Worm (Caenorhabditis elegans): ENCODE data around the gene mcm-3AP.
A peak's percentile ranks its signal among the peaks of the same experiment; 100 is the strongest.

mcm-3AP gene

ce11 chrIV:7948290-7948689, at the start of gene mcm-3AP:
TSS of gene mcm-3AP (plus strand) at chrIV:7948672.
- TF ChIP-seq isw-1 (GFP tag; IDR thresholded peaks at IDR 0.05): peak; percentile 72
- TF ChIP-seq F16B12.6 (tag; optimal IDR thresholded peaks at IDR 0.05): peak; percentile 36
- peak in 1 of 2 experiments; percentile 37 for TF ChIP-seq lin-35 (GFP tag; optimal IDR thresholded peaks at IDR 0.05)
- TF ChIP-seq nhr-71 (tag; optimal IDR thresholded peaks at IDR 0.05): peak; percentile 50
- peak; percentile 0 for TF ChIP-seq dsc-1 (tag; optimal IDR thresholded peaks at IDR 0.05)
- peak; percentile 28 to 35 for TF ChIP-seq efl-1 (optimal IDR thresholded peaks at IDR 0.05)
- TF ChIP-seq efl-1 (GFP tag; optimal IDR thresholded peaks at IDR 0.05 in 1 of 2): peak; percentile 16 to 88
- peak; percentile 44 for TF ChIP-seq nhr-85 (tag)
- TF ChIP-seq ceh-88 (GFP tag; IDR thresholded peaks at IDR 0.05): peak; percentile 41; the same call in 1 of the 2 replicates
- TF ChIP-seq lsy-2 (tag; optimal IDR thresholded peaks at IDR 0.05): peak; percentile 31 to 83
- TF ChIP-seq nhr-47 (tag; optimal IDR thresholded peaks at IDR 0.05): peak; percentile 45
- TF ChIP-seq rnt-1 (tag; optimal IDR thresholded peaks at IDR 0.05): peak; percentile 35
- peak in 1 of 3 experiments; percentile 30 for TF ChIP-seq dpl-1 (GFP tag; optimal IDR thresholded peaks at IDR 0.05)
- TF ChIP-seq nhr-19 (GFP tag; conservative IDR thresholded peaks at IDR 0.05): peak; percentile 72

ce11 chrIV:7902221-7902904, 46.1 kb upstream of the mcm-3AP start, which contains the start of gene arp-11:
TSS of gene arp-11 (minus strand) at chrIV:7902271.
- no peak for TF ChIP-seq egl-27 (tag; optimal IDR thresholded peaks at IDR 0.05)
- TF ChIP-seq fkh-8 (tag; optimal IDR thresholded peaks at IDR 0.05): peak; percentile 74
- TF ChIP-seq hpl-2 (GFP tag; optimal IDR thresholded peaks at IDR 0.05): no peak
- no peak for TF ChIP-seq C04F5.9 (tag; optimal IDR thresholded peaks at IDR 0.05)
- TF ChIP-seq nhr-85 (tag): peak; percentile 22
- TF ChIP-seq snpc-4 (tag; optimal IDR thresholded peaks at IDR 0.05): peak; percentile 47
- peak; percentile 94 for TF ChIP-seq elt-2 (tag; optimal IDR thresholded peaks at IDR 0.05)
- no peak for TF ChIP-seq sup-37 (GFP tag; optimal IDR thresholded peaks at IDR 0.05)
- TF ChIP-seq efl-3 (GFP tag; optimal IDR thresholded peaks at IDR 0.05): no peak
- no peak for TF ChIP-seq hlh-4 (tag; optimal IDR thresholded peaks at IDR 0.05)
- peak in 2 of 6 experiments; percentile 59 to 66 for TF ChIP-seq elt-3 (tag; optimal IDR thresholded peaks at IDR 0.05)
- TF ChIP-seq efl-1 (optimal IDR thresholded peaks at IDR 0.05): peak; percentile 66 to 77
- peak; percentile 74 to 95 for TF ChIP-seq efl-1 (GFP tag; optimal IDR thresholded peaks at IDR 0.05 in 1 of 2)
- peak; percentile 79 for TF ChIP-seq nhr-20 (tag; optimal IDR thresholded peaks at IDR 0.05)
- TF ChIP-seq blmp-1 (tag; optimal IDR thresholded peaks at IDR 0.05): peak; percentile 67
- peak; percentile 87 for TF ChIP-seq nhr-71 (tag; optimal IDR thresholded peaks at IDR 0.05)
- peak; percentile 87 for TF ChIP-seq snu-23 (GFP tag; optimal IDR thresholded peaks at IDR 0.05)
- peak; percentile 63 for TF ChIP-seq dsc-1 (tag; optimal IDR thresholded peaks at IDR 0.05)
- TF ChIP-seq unc-98 (GFP tag; IDR thresholded peaks at IDR 0.05): no peak
- TF ChIP-seq ceh-82 (tag; optimal IDR thresholded peaks at IDR 0.05): peak; percentile 4 to 68 (median 17)
- no peak for TF ChIP-seq C34B4.2 (tag; optimal IDR thresholded peaks at IDR 0.05)
- peak; percentile 55 for TF ChIP-seq rnt-1 (tag; optimal IDR thresholded peaks at IDR 0.05)
- peak; percentile 44 for TF ChIP-seq jun-1 (tag; optimal IDR thresholded peaks at IDR 0.05)
- no peak for TF ChIP-seq nhr-28 (tag; optimal IDR thresholded peaks at IDR 0.05)
- TF ChIP-seq dpl-1 (GFP tag; optimal IDR thresholded peaks at IDR 0.05): peak; percentile 72 to 78 (median 76)
- peak; percentile 18 for TF ChIP-seq ama-1 (optimal IDR thresholded peaks at IDR 0.05)
- TF ChIP-seq lin-15B (tag; optimal IDR thresholded peaks at IDR 0.05): peak; percentile 5
- peak; percentile 70 for TF ChIP-seq nhr-19 (GFP tag; conservative IDR thresholded peaks at IDR 0.05)
- TF ChIP-seq alr-1 (tag; optimal IDR thresholded peaks at IDR 0.05; ENCODE audit: borderline replicate concordance): no peak
- TF ChIP-seq ztf-4 (tag; optimal IDR thresholded peaks at IDR 0.05): peak; percentile 50
- TF ChIP-seq nhr-12 (tag; optimal IDR thresholded peaks at IDR 0.05): no peak
- peak; percentile 89 for TF ChIP-seq C16A3.4 (tag; optimal IDR thresholded peaks at IDR 0.05)
- TF ChIP-seq unc-62 (GFP tag; optimal IDR thresholded peaks at IDR 0.05): no peak
- no peak for TF ChIP-seq ceh-90 (tag; optimal IDR thresholded peaks at IDR 0.05)
- peak in 1 of 2 experiments; percentile 71 for TF ChIP-seq mdl-1 (tag; optimal IDR thresholded peaks at IDR 0.05)
- TF ChIP-seq lin-13 (GFP tag; optimal IDR thresholded peaks at IDR 0.05): peak; percentile 42
- no peak for TF ChIP-seq tlp-1 (tag; optimal IDR thresholded peaks at IDR 0.05)
- TF ChIP-seq fkh-10 (GFP tag; optimal IDR thresholded peaks at IDR 0.05): no peak
- peak; percentile 46 for TF ChIP-seq unc-86 (tag; optimal IDR thresholded peaks at IDR 0.05)
- TF ChIP-seq nhr-237 (tag; optimal IDR thresholded peaks at IDR 0.05): no peak
- TF ChIP-seq ceh-63 (GFP tag; optimal IDR thresholded peaks at IDR 0.05): no peak
- TF ChIP-seq fkh-4 (tag; optimal IDR thresholded peaks at IDR 0.05; ENCODE audit: borderline replicate concordance): no peak
- peak; percentile 21 for TF ChIP-seq fos-1 (tag; optimal IDR thresholded peaks at IDR 0.05)

Measured in whole organism, L1 larva.